Fruit fly (Drosophila melanogaster): ENCODE data around the gene Ggt-1.

dm6 chrX:18489509-18489908 is 22.8 kb downstream of the Ggt-1 start, which contains the start of gene CG15046:
- TF ChIP-seq CG5204 (GFP tag; optimal IDR thresholded peaks at IDR 0.05) = no peak
- TF ChIP-seq Hr96 (GFP tag; optimal IDR thresholded peaks at IDR 0.05) = no peak
- TF ChIP-seq toe (GFP tag; optimal IDR thresholded peaks at IDR 0.05) = no peak
- TF ChIP-seq Mnt (GFP tag; optimal IDR thresholded peaks at IDR 0.05) = no peak
- no peak for TF ChIP-seq CG7101 (tag; optimal IDR thresholded peaks at IDR 0.05)
- TF ChIP-seq Clk (GFP tag; optimal IDR thresholded peaks at IDR 0.05) = no peak
- TF ChIP-seq ovo (GFP tag; optimal IDR thresholded peaks at IDR 0.05) = no peak
- TF ChIP-seq tj (GFP tag; optimal IDR thresholded peaks at IDR 0.05) = no peak
- no peak for TF ChIP-seq CG7045 (GFP tag; optimal IDR thresholded peaks at IDR 0.05)
- no peak for TF ChIP-seq pad (GFP tag; optimal IDR thresholded peaks at IDR 0.05)
- TF ChIP-seq cic (GFP tag; optimal IDR thresholded peaks at IDR 0.05) = no peak
- TF ChIP-seq Crg-1 (GFP tag; optimal IDR thresholded peaks at IDR 0.05) = no peak

All from whole organism, adult.